Worm (Caenorhabditis elegans): Measurements from ENCODE around the gene orc-1.

ce11 chrIII:10694294-10694693 lies 51.4 kb downstream of the orc-1 start, which contains the start of the genes Y39A1A.18 and fmo-3:
- TF ChIP-seq W03F9.2 (tag; optimal IDR thresholded peaks at IDR 0.05) (no peak), him-1 (tag; optimal IDR thresholded peaks at IDR 0.05) (no peak), dao-5 (tag; optimal IDR thresholded peaks at IDR 0.05) (no peak)

All from whole organism, L4/young adult.